Fruit fly (Drosophila melanogaster) whole organism, pupa: ENCODE measurements around the gene WRNexo.

Experiments
- CG10348 ChIP-seq: fragments of 200-800 bp; sonication (Bioruptor generic); IDR thresholded peaks from 2 replicates; pipeline ENCODE4 v1.3.6; 2022; ENCODE audit warnings: missing biosample characterization, missing genetic modification characterization
- CG12605 ChIP-seq: fragments of 200-800 bp; sonication (Bioruptor generic); IDR thresholded peaks from 2 replicates; pipeline ENCODE4 v1.3.6; 2022; ENCODE audit warnings: missing biosample characterization, missing genetic modification characterization
- CG13204 ChIP-seq: fragments of 200-800 bp; sonication (Bioruptor generic); optimal IDR thresholded peaks from 2 replicates; lab custom pipeline; 2018; ENCODE audit warnings: missing biosample characterization, mild to moderate bottlenecking, missing genetic modification characterization, moderate library complexity
- CG14655 ChIP-seq: fragments of 200-800 bp; sonication (Bioruptor generic); optimal IDR thresholded peaks from 3 replicates; lab custom pipeline; 2017; ENCODE audit warnings: mild to moderate bottlenecking, missing biosample characterization, missing genetic modification reagents, missing genetic modification characterization
- CG15710 ChIP-seq: fragments of 200-800 bp; sonication (Bioruptor generic); optimal IDR thresholded peaks from 2 replicates; lab custom pipeline; 2018; ENCODE audit warnings: missing biosample characterization, mild to moderate bottlenecking, missing genetic modification characterization, moderate library complexity
- CG17806 ChIP-seq: fragments of 200-800 bp; sonication (Bioruptor generic); optimal IDR thresholded peaks from 2 replicates; lab custom pipeline; 2018; ENCODE audit warnings: missing biosample characterization, mild to moderate bottlenecking, missing genetic modification characterization, moderate library complexity
- CG32121 ChIP-seq: fragments of 200-800 bp; sonication (Bioruptor generic); IDR thresholded peaks from 2 replicates; pipeline ENCODE4 v1.3.6; 2022; ENCODE audit warnings: missing biosample characterization, missing genetic modification characterization
- CG34367 ChIP-seq: fragments of 200-800 bp; sonication (Bioruptor generic); optimal IDR thresholded peaks from 2 replicates; lab custom pipeline; 2018; ENCODE audit warnings: missing biosample characterization, mild to moderate bottlenecking, missing genetic modification characterization
- CG4496 ChIP-seq: fragments of 200-800 bp; sonication (Bioruptor generic); IDR thresholded peaks from 3 replicates; pipeline ENCODE4 v1.3.6; 2022; ENCODE audit warnings: missing biosample characterization, missing genetic modification characterization
- CG8159 ChIP-seq: fragments of 200-800 bp; sonication (Bioruptor generic); optimal IDR thresholded peaks from 3 replicates; lab custom pipeline; 2018; ENCODE audit warnings: missing biosample characterization, mild to moderate bottlenecking, missing genetic modification characterization, moderate library complexity
- CG8301 ChIP-seq: fragments of 200-800 bp; sonication (Bioruptor generic); optimal IDR thresholded peaks from 2 replicates; lab custom pipeline; 2018; ENCODE audit warnings: missing biosample characterization, mild to moderate bottlenecking, missing genetic modification characterization
- CG9948 ChIP-seq: fragments of 200-800 bp; sonication (Bioruptor generic); optimal IDR thresholded peaks from 2 replicates; lab custom pipeline; 2018; ENCODE audit warnings: missing biosample characterization, mild to moderate bottlenecking, missing genetic modification characterization, moderate library complexity
- D1 ChIP-seq: fragments of 200-800 bp; sonication (Bioruptor generic); optimal IDR thresholded peaks from 2 replicates; lab custom pipeline; 2018; ENCODE audit warnings: missing biosample characterization, mild to moderate bottlenecking, missing genetic modification characterization, moderate library complexity
- EcR ChIP-seq: fragments of 200-800 bp; sonication (Bioruptor generic); optimal IDR thresholded peaks from 3 replicates; lab custom pipeline; 2019; ENCODE audit warnings: missing biosample characterization, missing genetic modification characterization, mild to moderate bottlenecking, moderate library complexity, missing genetic modification reagents
- Ets98B ChIP-seq: fragments of 200-800 bp; sonication (Bioruptor generic); IDR thresholded peaks from 2 replicates; pipeline ENCODE4 v1.3.6; 2022; ENCODE audit warnings: missing biosample characterization, missing genetic modification characterization
- Pif1A ChIP-seq: fragments of 200-800 bp; sonication (Bioruptor generic); optimal IDR thresholded peaks from 3 replicates; lab custom pipeline; 2016; ENCODE audit warnings: missing biosample characterization, missing genetic modification characterization
- Pif1B ChIP-seq: fragments of 200-800 bp; sonication (Bioruptor generic); optimal IDR thresholded peaks from 3 replicates; lab custom pipeline; 2016; ENCODE audit warnings: missing biosample characterization, missing genetic modification characterization
- Snoo ChIP-seq: fragments of 200-800 bp; sonication (Bioruptor generic); optimal IDR thresholded peaks from 3 replicates; lab custom pipeline; 2017; ENCODE audit warnings: missing biosample characterization, mild to moderate bottlenecking, missing genetic modification characterization, inconsistent platforms
- fd96Ca ChIP-seq: fragments of 200-800 bp; sonication (Bioruptor generic); IDR thresholded peaks from 3 replicates; pipeline ENCODE4 v1.3.6; 2022; ENCODE audit warnings: missing biosample characterization, missing genetic modification characterization
- gl ChIP-seq: fragments of 200-800 bp; sonication (Bioruptor generic); optimal IDR thresholded peaks from 2 replicates; lab custom pipeline; 2018; ENCODE audit warnings: missing biosample characterization, mild to moderate bottlenecking, missing genetic modification characterization
- rn ChIP-seq: fragments of 200-800 bp; sonication (Bioruptor generic); IDR thresholded peaks from 2 replicates; pipeline ENCODE4 v1.3.6; 2022; ENCODE audit warnings: missing biosample characterization, missing genetic modification characterization

The WRNexo gene

dm6 chr3R:18372688-18373304 lies 6.8 kb upstream of the WRNexo start, which contains the start of gene gl:
Gene gl (minus strand): TSS chr3R:18372738.
- peak; percentile 2 for TF ChIP-seq gl (tag; lab: Kevin White, UChicago)
- TF ChIP-seq CG17806 (tag; lab: Kevin White, UChicago), result no peak
- TF ChIP-seq CG12605, result no peak
- TF ChIP-seq, all 21 proteins: peak for 1

- TF ChIP-seq CG17806 (tag; lab: Kevin White, UChicago), result no peak
- TF ChIP-seq CG32121 (GFP tag; lab: Robert Waterston, UW), result peak; percentile 66
- TF ChIP-seq CG8159 (tag; lab: Kevin White, UChicago), result no peak
- TF ChIP-seq CG15710 (tag; lab: Kevin White, UChicago), result no peak
- no peak for TF ChIP-seq CG13204 (GFP tag; lab: Kevin White, UChicago)
- TF ChIP-seq rn (GFP tag; lab: Robert Waterston, UW), result no peak
- TF ChIP-seq Pif1B, result no peak
- TF ChIP-seq D1 (tag; lab: Kevin White, UChicago), result no peak
- no peak for TF ChIP-seq EcR (GFP tag; lab: Kevin White, UChicago)
- TF ChIP-seq Snoo, result no peak
- peak; percentile 5 for TF ChIP-seq CG34367 (tag; lab: Kevin White, UChicago)
- TF ChIP-seq CG12605, result peak; percentile 80
- no peak for TF ChIP-seq CG10348
- TF ChIP-seq Ets98B, result peak; percentile 49
- TF ChIP-seq CG8301 (tag; lab: Kevin White, UChicago), result no peak
- peak; percentile 62; the same call in 2 of the 3 replicates for TF ChIP-seq CG4496 (GFP tag; lab: Robert Waterston, UW)
- peak; percentile 36 for TF ChIP-seq Pif1A
- peak; percentile 64; the same call in 2 of the 3 replicates for TF ChIP-seq fd96Ca (GFP tag; lab: Robert Waterston, UW)
- TF ChIP-seq CG14655, result no peak
- peak; percentile 68 for TF ChIP-seq gl (tag; lab: Kevin White, UChicago)
- no peak for TF ChIP-seq CG9948 (tag; lab: Kevin White, UChicago)
- TF ChIP-seq, all 21 proteins: peak for 8
These were observed 5.4 kb upstream of the WRNexo start for dm6 chr3R:18371346-18371745.

dm6 chr3R:18368595-18368994 lies 2.6 kb upstream of the WRNexo start:
- TF ChIP-seq CG14655, result no peak
- TF ChIP-seq CG4496 (GFP tag; lab: Robert Waterston, UW), result no peak
- TF ChIP-seq CG17806 (tag; lab: Kevin White, UChicago), result no peak
- no peak for TF ChIP-seq CG15710 (tag; lab: Kevin White, UChicago)
- no peak for TF ChIP-seq EcR (GFP tag; lab: Kevin White, UChicago)
- TF ChIP-seq, all 21 proteins: peak for 0

DNA sequence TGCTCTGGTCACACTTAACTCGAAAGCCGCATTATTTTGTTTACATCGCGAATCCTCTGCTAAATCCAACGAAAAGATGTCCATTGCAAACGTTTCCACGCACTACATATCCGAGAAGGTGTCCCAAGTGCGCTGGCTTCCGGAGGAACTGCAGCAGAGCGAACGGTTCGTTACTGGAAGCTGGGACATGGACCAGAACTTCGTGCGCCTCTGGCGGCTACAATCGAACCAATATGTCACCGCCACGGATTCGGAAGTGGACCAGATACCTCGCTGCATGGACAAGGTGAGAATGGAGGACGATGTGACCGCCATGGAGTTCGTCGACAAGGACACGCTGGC lies 653 bp upstream of the WRNexo start:
- TF ChIP-seq CG12605, result no peak
- TF ChIP-seq fd96Ca (GFP tag; lab: Robert Waterston, UW), result 0 out of 3 replicates have a peak, but pooled peaks have one; percentile 1

DNA sequence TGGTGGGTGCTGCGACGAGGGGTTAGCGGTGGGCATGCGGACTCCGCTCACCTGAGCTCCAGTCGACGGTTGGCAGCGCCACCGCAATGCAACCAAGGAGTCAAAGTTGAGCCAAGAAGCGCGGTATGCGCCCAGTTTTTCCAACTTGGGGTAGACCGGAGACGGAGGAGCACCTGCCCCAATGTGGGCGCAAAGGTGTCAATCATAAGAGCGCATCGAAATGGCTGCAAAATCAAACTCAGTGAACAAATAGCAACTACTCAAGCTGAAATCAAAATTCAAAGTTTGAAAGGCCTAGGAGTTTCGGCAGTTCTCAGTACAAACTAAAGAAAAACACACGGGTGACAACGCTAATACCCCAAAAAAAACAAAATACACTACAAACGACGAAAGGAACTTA lies 4.3 kb downstream of the WRNexo start, which contains the start of gene hmw:
TSS of gene hmw (plus strand) at position 301 of the 400 bp plus-strand sequence.
- no peak for TF ChIP-seq CG17806 (tag; lab: Kevin White, UChicago)
- TF ChIP-seq CG8159 (tag; lab: Kevin White, UChicago), result no peak
- TF ChIP-seq EcR (GFP tag; lab: Kevin White, UChicago), result no peak
- no peak for TF ChIP-seq CG9948 (tag; lab: Kevin White, UChicago)
- no peak for TF ChIP-seq D1 (tag; lab: Kevin White, UChicago)
- no peak for TF ChIP-seq Ets98B
- no peak for TF ChIP-seq CG10348
- TF ChIP-seq, all 21 proteins: peak for 0

- TF ChIP-seq EcR (GFP tag; lab: Kevin White, UChicago), result no peak
- no peak for TF ChIP-seq rn (GFP tag; lab: Robert Waterston, UW)
- no peak for TF ChIP-seq Ets98B
- TF ChIP-seq CG4496 (GFP tag; lab: Robert Waterston, UW), result 0 out of 3 replicates have a peak, but pooled peaks have one; percentile 32
- TF ChIP-seq CG34367 (tag; lab: Kevin White, UChicago), result no peak
- TF ChIP-seq CG13204 (GFP tag; lab: Kevin White, UChicago), result peak; percentile 4
- no peak for TF ChIP-seq CG32121 (GFP tag; lab: Robert Waterston, UW)
- TF ChIP-seq Snoo, result no peak
These were observed 5.2 kb downstream of the WRNexo start, which contains the start of gene CG15803 for dm6 chr3R:18360630-18361260. Gene CG15803 (minus strand): TSS chr3R:18360728.

dm6 chr3R:18355781-18356180 lies 10.2 kb downstream of the WRNexo start:
- TF ChIP-seq gl (tag; lab: Kevin White, UChicago) (no peak), CG15710 (tag; lab: Kevin White, UChicago) (no peak), CG14655 (no peak), CG4496 (GFP tag; lab: Robert Waterston, UW) (no peak), Pif1B (no peak), Snoo (no peak), Pif1A (no peak), CG17806 (tag; lab: Kevin White, UChicago) (no peak), rn (GFP tag; lab: Robert Waterston, UW) (no peak), CG12605 (no peak), D1 (tag; lab: Kevin White, UChicago) (no peak), CG32121 (GFP tag; lab: Robert Waterston, UW) (no peak), CG13204 (GFP tag; lab: Kevin White, UChicago) (no peak), fd96Ca (GFP tag; lab: Robert Waterston, UW) (no peak), EcR (GFP tag; lab: Kevin White, UChicago) (no peak), CG34367 (tag; lab: Kevin White, UChicago) (no peak), CG8159 (tag; lab: Kevin White, UChicago) (no peak), CG9948 (tag; lab: Kevin White, UChicago) (no peak), CG8301 (tag; lab: Kevin White, UChicago) (no peak), Ets98B (no peak)
- TF ChIP-seq, all 21 proteins: peak for 0
